Worm (Caenorhabditis elegans) whole organism, young adult: ENCODE data around the gene C09H5.7.

ENCODE experiments used
- C17E4.6 ChIP-seq: fragments of 200-800 bp; sonication (Bioruptor generic); IDR thresholded peaks from 2 replicates; pipeline ENCODE4 v1.3.6; 2022; ENCODE audit warnings: missing genetic modification reagents, missing genetic modification characterization, missing compliant biosample characterization
- D2030.7 ChIP-seq: fragments of 200-800 bp; sonication (Bioruptor generic); IDR thresholded peaks from 2 replicates; pipeline ENCODE4 v1.3.6; 2022; ENCODE audit warnings: missing genetic modification reagents, missing genetic modification characterization, missing compliant biosample characterization
- F39B2.1 ChIP-seq: fragments of 200-800 bp; sonication (Bioruptor generic); IDR thresholded peaks from 2 replicates; pipeline ENCODE4 v1.3.6; 2022; ENCODE audit warnings: missing genetic modification reagents, missing genetic modification characterization, missing compliant biosample characterization
- F49E8.2 ChIP-seq: sonication (generic microtip); optimal IDR thresholded peaks from 3 replicates; lab custom pipeline; 2017; ENCODE audit warnings: missing genetic modification characterization, mild to moderate bottlenecking, missing compliant biosample characterization, antibody characterized with exemption, moderate library complexity; ENCODE audit not compliant: insufficient read depth
- F57C9.4 ChIP-seq: sonication (generic microtip); optimal IDR thresholded peaks from 2 replicates; lab custom pipeline; 2017; ENCODE audit warnings: mild to moderate bottlenecking, missing genetic modification characterization, missing compliant biosample characterization
- Y53G8AR.9 ChIP-seq: fragments of 200-800 bp; sonication (Bioruptor generic); conservative IDR thresholded peaks from 2 replicates; pipeline ENCODE4 v1.3.6; 2022; ENCODE audit warnings: missing genetic modification reagents, missing genetic modification characterization, missing compliant biosample characterization
- lin-35 ChIP-seq, 3 experiments: fragments of 150-350 bp in 2 of 3; sonication (generic microtip) in 1 of 3; optimal IDR thresholded peaks; 2 replicates each; lab custom pipeline; 2014 to 2018; ENCODE audit warnings: missing biosample characterization in 3 of 3, missing genetic modification characterization in 3 of 3, missing genetic modification reagents in 3 of 3
- lsy-27 ChIP-seq: sonication (generic microtip); optimal IDR thresholded peaks from 2 replicates; lab custom pipeline; 2017; ENCODE audit warnings: missing genetic modification characterization, mild to moderate bottlenecking, missing compliant biosample characterization, antibody characterized with exemption, missing genotype, borderline replicate concordance; ENCODE audit not compliant: insufficient read depth
- nfya-1 ChIP-seq: sonication (generic microtip); optimal IDR thresholded peaks from 2 replicates; lab custom pipeline; 2017; ENCODE audit warnings: antibody characterized with exemption, missing compliant biosample characterization, missing genetic modification characterization, borderline replicate concordance; ENCODE audit not compliant: insufficient read depth
- pha-4 ChIP-seq: fragments of 150-350 bp; sonication (generic microtip); optimal IDR thresholded peaks from 2 replicates; lab custom pipeline; 2014; ENCODE audit warnings: missing biosample characterization, missing genetic modification reagents, missing genetic modification characterization
- unc-62 ChIP-seq: fragments of 150-350 bp; optimal IDR thresholded peaks from 2 replicates; lab custom pipeline; 2014; ENCODE audit warnings: missing biosample characterization, missing genetic modification reagents, missing genetic modification characterization

DNA sequence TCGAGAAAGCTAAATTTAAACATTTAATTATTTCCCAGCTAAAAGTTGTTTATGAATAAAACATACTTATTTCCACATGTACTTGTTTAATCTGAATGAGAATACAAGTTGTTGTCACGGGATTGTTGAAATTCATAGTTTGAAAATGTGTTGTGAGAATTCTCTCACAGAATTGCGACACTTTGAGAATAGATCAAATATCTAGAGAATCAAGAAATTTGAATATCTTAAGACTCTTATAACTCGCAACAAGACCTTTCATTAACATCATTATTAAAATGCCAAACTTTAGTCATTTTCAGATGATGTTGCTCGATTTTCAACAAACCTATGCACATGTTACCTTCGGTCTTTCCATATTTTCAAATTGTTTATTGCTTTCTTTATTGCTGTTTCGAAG is 17.9 kb upstream of the C09H5.7 start, which contains the start of gene str-90:
- no peak for TF ChIP-seq pha-4 (tag; lab: Kevin White, UChicago)
- no peak for TF ChIP-seq C17E4.6
- no peak for TF ChIP-seq Y53G8AR.9 (GFP tag; lab: Robert Waterston, UW)
- no peak for TF ChIP-seq lsy-27 (tag; lab: Kevin White, UChicago)
- no peak for TF ChIP-seq unc-62
- no peak for TF ChIP-seq lin-35 (GFP tag; optimal IDR thresholded peaks at IDR 0.05; lab: Kevin White, UChicago)
- no peak for TF ChIP-seq F57C9.4 (tag; lab: Kevin White, UChicago)
- no peak for TF ChIP-seq F49E8.2
- no peak for TF ChIP-seq nfya-1
- no peak for TF ChIP-seq D2030.7 (GFP tag; lab: Robert Waterston, UW)
- TF ChIP-seq F39B2.1 (GFP tag; lab: Robert Waterston, UW): no peak
